Fruit fly (Drosophila melanogaster): ENCODE results near the gene CG14852.

The CG14852 gene

dm6 chr3R:14562040-14562439 lies 3.7 kb upstream of the CG14852 start, which contains the start of gene CG14851:
CG14851 (plus strand) TSS chr3R:14562340.
- no peak for TF ChIP-seq CG17802 (tag; optimal IDR thresholded peaks at IDR 0.05)
- peak; percentile 44 for TF ChIP-seq Ets65A (GFP tag)
- 0 out of 3 replicates have a peak, but pooled peaks have one; percentile 18 for TF ChIP-seq CG14860 (GFP tag; IDR thresholded peaks at IDR 0.05; ENCODE audit: partially characterized antibody)

dm6 chr3R:14564705-14565064 lies 1.0 kb upstream of the CG14852 start, which contains the start of gene CG8087:
CG8087 (minus strand) TSS chr3R:14564805.
- TF ChIP-seq CG10543 (GFP tag; optimal IDR thresholded peaks at IDR 0.05) (no peak), dpn (GFP tag; optimal IDR thresholded peaks at IDR 0.05) (no peak), kay (GFP tag; optimal IDR thresholded peaks at IDR 0.05) (no peak), Vsx1 (GFP tag; optimal IDR thresholded peaks at IDR 0.05) (no peak), kni (GFP tag; optimal IDR thresholded peaks at IDR 0.05) (no peak), CG7839 (tag; optimal IDR thresholded peaks at IDR 0.05) (no peak), HmgZ (tag; optimal IDR thresholded peaks at IDR 0.05) (no peak), gce (GFP tag; IDR thresholded peaks at IDR 0.05) (no peak), CG7556 (GFP tag; optimal IDR thresholded peaks at IDR 0.05) (no peak), h (optimal IDR thresholded peaks at IDR 0.05) (no peak), sd (tag; optimal IDR thresholded peaks at IDR 0.05) (no peak), CG12071 (GFP tag; optimal IDR thresholded peaks at IDR 0.05) (no peak)

dm6 chr3R:14567329-14567728 lies 1.6 kb downstream of the CG14852 start, which contains the start of gene CG31313:
CG31313 (minus strand) TSS chr3R:14567429.
- TF ChIP-seq cg (GFP tag; optimal IDR thresholded peaks at IDR 0.05) (no peak), az2 (GFP tag; optimal IDR thresholded peaks at IDR 0.05) (no peak), NC2α (GFP tag; optimal IDR thresholded peaks at IDR 0.05) (no peak), bigmax (GFP tag; optimal IDR thresholded peaks at IDR 0.05) (no peak), CG3726 (GFP tag; IDR thresholded peaks at IDR 0.05) (no peak), CG12299 (tag; optimal IDR thresholded peaks at IDR 0.05) (no peak), H15 (GFP tag; IDR thresholded peaks at IDR 0.05) (no peak), CG15479 (GFP tag; optimal IDR thresholded peaks at IDR 0.05) (no peak), corto (GFP tag; optimal IDR thresholded peaks at IDR 0.05) (no peak), CG6272 (GFP tag; IDR thresholded peaks at IDR 0.05) (no peak), dpn (GFP tag; optimal IDR thresholded peaks at IDR 0.05) (no peak), Xbp1 (GFP tag; optimal IDR thresholded peaks at IDR 0.05) (no peak), CG13624 (GFP tag; optimal IDR thresholded peaks at IDR 0.05) (no peak)

- TF ChIP-seq unpg (GFP tag; optimal IDR thresholded peaks at IDR 0.05): no peak
- peak; percentile 58 for TF ChIP-seq exex (tag; optimal IDR thresholded peaks at IDR 0.05)
- TF ChIP-seq onecut (GFP tag; IDR thresholded peaks at IDR 0.05): no peak
These were observed 2.1 kb downstream of the CG14852 start for dm6 chr3R:14567796-14568195.

dm6 chr3R:14568501-14569137 lies 2.9 kb downstream of the CG14852 start, which contains the start of gene CG8066:
CG8066 (minus strand) TSS chr3R:14568847.
- peak; percentile 39; the same call in 1 of the 4 replicates for TF ChIP-seq chinmo (GFP tag; IDR thresholded peaks at IDR 0.05; ENCODE audit: partially characterized antibody)
- peak; percentile 4; the same call in 1 of the 2 replicates for TF ChIP-seq Rfx (GFP tag; IDR thresholded peaks at IDR 0.05)
- TF ChIP-seq ranshi (GFP tag; IDR thresholded peaks at IDR 0.05): 0 out of 2 replicates have a peak, but pooled peaks have one; percentile 15
- peak; percentile 63 for TF ChIP-seq B-H2 (GFP tag; optimal IDR thresholded peaks at IDR 0.05)
- peak; percentile 45; the same call in 1 of the 2 replicates for TF ChIP-seq slbo (GFP tag; IDR thresholded peaks at IDR 0.05)
- no peak for TF ChIP-seq Hr3 (GFP tag; optimal IDR thresholded peaks at IDR 0.05)
- peak; percentile 2 for TF ChIP-seq CG13775 (GFP tag; optimal IDR thresholded peaks at IDR 0.05)
- TF ChIP-seq wor (GFP tag; IDR thresholded peaks at IDR 0.05): no peak
- TF ChIP-seq repo (GFP tag; optimal IDR thresholded peaks at IDR 0.05): no peak
- peak; percentile 15 for TF ChIP-seq Asciz (GFP tag; optimal IDR thresholded peaks at IDR 0.05)
- peak; percentile 96 for TF ChIP-seq pfk (GFP tag; optimal IDR thresholded peaks at IDR 0.05)
- peak; percentile 55 for TF ChIP-seq CG10543 (GFP tag; optimal IDR thresholded peaks at IDR 0.05)
- peak; percentile 1 for TF ChIP-seq corto (GFP tag; optimal IDR thresholded peaks at IDR 0.05)
- TF ChIP-seq CG6654 (GFP tag; optimal IDR thresholded peaks at IDR 0.05): no peak
- peak; percentile 4 for TF ChIP-seq Ets65A (GFP tag)
- TF ChIP-seq pho (GFP tag; optimal IDR thresholded peaks at IDR 0.05): no peak
- peak; percentile 68 for TF ChIP-seq lab (GFP tag; optimal IDR thresholded peaks at IDR 0.05)

Measured in whole organism, embryonic.